Fruit fly (Drosophila melanogaster): ENCODE data around the gene CG44001.

CG44001 gene

DNA sequence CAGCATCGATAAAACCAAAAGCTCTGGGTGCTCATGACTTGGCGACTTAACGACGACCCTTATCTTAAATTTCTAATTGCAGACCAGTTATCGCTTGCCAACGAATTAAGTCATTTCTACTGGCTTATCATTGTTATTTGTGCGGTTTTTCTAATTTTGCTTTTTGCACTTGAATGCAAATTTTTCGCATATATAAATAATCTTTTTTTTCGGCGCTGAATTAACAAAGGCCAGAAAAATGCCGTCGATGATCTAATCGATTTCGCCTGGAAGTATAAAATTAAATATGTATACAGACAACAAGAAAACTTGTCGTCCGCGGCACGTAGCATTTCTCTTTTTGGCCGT lies 41.5 kb upstream of the CG44001 start:
- TF ChIP-seq D1 (tag; optimal IDR thresholded peaks at IDR 0.05) = no peak
- TF ChIP-seq EcR (GFP tag; optimal IDR thresholded peaks at IDR 0.05) = no peak
- TF ChIP-seq CG9948 (tag; optimal IDR thresholded peaks at IDR 0.05) = no peak
- TF ChIP-seq CG32121 (GFP tag; IDR thresholded peaks at IDR 0.05) = no peak
- TF ChIP-seq Ets98B (GFP tag; IDR thresholded peaks at IDR 0.05) = no peak
- no peak for TF ChIP-seq CG12605 (GFP tag; IDR thresholded peaks at IDR 0.05)
- no peak for TF ChIP-seq CG4496 (GFP tag; IDR thresholded peaks at IDR 0.05)
- TF ChIP-seq Pif1B (GFP tag; optimal IDR thresholded peaks at IDR 0.05) = no peak
- TF ChIP-seq Snoo (tag; optimal IDR thresholded peaks at IDR 0.05) = no peak

DNA sequence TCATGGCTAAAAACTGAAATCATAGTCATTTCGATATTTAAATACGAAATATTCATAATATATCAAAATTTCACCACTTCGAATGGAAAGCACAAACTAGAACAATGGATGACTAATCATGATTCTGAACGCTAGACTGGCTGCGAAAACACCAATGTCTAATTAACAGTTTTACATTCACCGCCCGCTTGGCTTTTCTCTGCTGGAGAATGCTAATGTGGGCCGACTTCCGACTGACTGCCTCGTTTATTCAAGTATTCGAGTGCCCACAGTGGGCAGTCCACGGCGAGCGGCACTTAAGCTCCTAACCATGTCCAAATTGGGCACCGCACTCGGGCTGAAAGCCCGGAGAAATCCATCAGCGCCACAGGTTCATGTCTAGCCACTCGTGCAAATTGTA lies 41.0 kb upstream of the CG44001 start:
- no peak for TF ChIP-seq D1 (tag; optimal IDR thresholded peaks at IDR 0.05)
- TF ChIP-seq CG15710 (tag; optimal IDR thresholded peaks at IDR 0.05) = no peak
- TF ChIP-seq Pif1B (GFP tag; optimal IDR thresholded peaks at IDR 0.05) = no peak
- TF ChIP-seq CG14655 (GFP tag; optimal IDR thresholded peaks at IDR 0.05) = no peak
- TF ChIP-seq CG8301 (tag; optimal IDR thresholded peaks at IDR 0.05) = no peak
- no peak for TF ChIP-seq Snoo (tag; optimal IDR thresholded peaks at IDR 0.05)
- TF ChIP-seq CG12605 (GFP tag; IDR thresholded peaks at IDR 0.05) = no peak
- no peak for TF ChIP-seq CG10348 (GFP tag; IDR thresholded peaks at IDR 0.05)

DNA sequence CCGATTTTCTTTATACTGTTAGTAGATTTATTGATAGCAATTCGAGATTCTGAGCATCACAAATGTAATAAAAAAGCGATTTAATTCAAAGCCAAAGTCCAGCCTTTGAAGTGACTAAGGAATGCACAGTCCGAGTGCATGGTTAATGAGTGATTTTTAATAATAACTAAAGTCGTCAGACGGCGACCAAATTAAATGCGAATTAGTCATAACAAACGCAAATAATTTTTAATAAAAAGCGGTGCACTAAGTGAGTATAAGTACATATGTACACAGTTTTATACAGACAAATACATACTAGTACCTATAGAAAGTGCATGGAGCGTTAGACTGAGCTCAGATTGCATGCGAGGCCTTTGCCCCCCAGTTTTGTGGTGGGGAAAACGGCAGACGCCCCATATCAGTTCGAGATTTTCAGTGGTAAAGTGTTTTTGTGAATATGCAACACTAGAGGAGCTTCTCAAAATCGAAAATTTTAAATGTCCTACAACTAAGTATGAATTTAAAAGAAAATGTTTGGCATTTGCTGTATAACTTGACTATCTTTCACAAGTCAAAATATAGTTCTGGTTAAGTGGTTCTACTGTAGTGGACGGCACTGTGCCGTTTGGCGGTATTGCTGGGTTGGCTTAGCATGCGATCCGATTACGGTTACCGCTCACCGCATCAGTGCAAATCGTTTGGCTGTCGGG lies 40.2 kb upstream of the CG44001 start:
- TF ChIP-seq CG4496 (GFP tag; IDR thresholded peaks at IDR 0.05) = peak; percentile 65; the same call in 2 of the 3 replicates
- TF ChIP-seq Ets98B (GFP tag; IDR thresholded peaks at IDR 0.05) = peak; percentile 75
- no peak for TF ChIP-seq gl (tag; optimal IDR thresholded peaks at IDR 0.05)
- no peak for TF ChIP-seq EcR (GFP tag; optimal IDR thresholded peaks at IDR 0.05)
- TF ChIP-seq rn (GFP tag; IDR thresholded peaks at IDR 0.05) = no peak
- TF ChIP-seq D1 (tag; optimal IDR thresholded peaks at IDR 0.05) = no peak
- TF ChIP-seq CG32121 (GFP tag; IDR thresholded peaks at IDR 0.05) = peak; percentile 49; the same call in 1 of the 2 replicates
- no peak for TF ChIP-seq CG34367 (tag; optimal IDR thresholded peaks at IDR 0.05)
- TF ChIP-seq CG13204 (GFP tag; optimal IDR thresholded peaks at IDR 0.05) = no peak
- TF ChIP-seq Snoo (tag; optimal IDR thresholded peaks at IDR 0.05) = no peak
- peak; percentile 34 for TF ChIP-seq Pif1A (GFP tag; optimal IDR thresholded peaks at IDR 0.05)
- peak; percentile 60; the same call in 1 of the 2 replicates for TF ChIP-seq CG12605 (GFP tag; IDR thresholded peaks at IDR 0.05)
- TF ChIP-seq Pif1B (GFP tag; optimal IDR thresholded peaks at IDR 0.05) = no peak
- no peak for TF ChIP-seq CG17806 (tag; optimal IDR thresholded peaks at IDR 0.05)
- peak; percentile 45 for TF ChIP-seq CG14655 (GFP tag; optimal IDR thresholded peaks at IDR 0.05)
- peak; percentile 57; the same call in 1 of the 3 replicates for TF ChIP-seq fd96Ca (GFP tag; IDR thresholded peaks at IDR 0.05)
- no peak for TF ChIP-seq CG8159 (tag; optimal IDR thresholded peaks at IDR 0.05)
- peak; percentile 15 for TF ChIP-seq CG15710 (tag; optimal IDR thresholded peaks at IDR 0.05)
- no peak for TF ChIP-seq CG9948 (tag; optimal IDR thresholded peaks at IDR 0.05)
- TF ChIP-seq CG8301 (tag; optimal IDR thresholded peaks at IDR 0.05) = peak; percentile 16

DNA sequence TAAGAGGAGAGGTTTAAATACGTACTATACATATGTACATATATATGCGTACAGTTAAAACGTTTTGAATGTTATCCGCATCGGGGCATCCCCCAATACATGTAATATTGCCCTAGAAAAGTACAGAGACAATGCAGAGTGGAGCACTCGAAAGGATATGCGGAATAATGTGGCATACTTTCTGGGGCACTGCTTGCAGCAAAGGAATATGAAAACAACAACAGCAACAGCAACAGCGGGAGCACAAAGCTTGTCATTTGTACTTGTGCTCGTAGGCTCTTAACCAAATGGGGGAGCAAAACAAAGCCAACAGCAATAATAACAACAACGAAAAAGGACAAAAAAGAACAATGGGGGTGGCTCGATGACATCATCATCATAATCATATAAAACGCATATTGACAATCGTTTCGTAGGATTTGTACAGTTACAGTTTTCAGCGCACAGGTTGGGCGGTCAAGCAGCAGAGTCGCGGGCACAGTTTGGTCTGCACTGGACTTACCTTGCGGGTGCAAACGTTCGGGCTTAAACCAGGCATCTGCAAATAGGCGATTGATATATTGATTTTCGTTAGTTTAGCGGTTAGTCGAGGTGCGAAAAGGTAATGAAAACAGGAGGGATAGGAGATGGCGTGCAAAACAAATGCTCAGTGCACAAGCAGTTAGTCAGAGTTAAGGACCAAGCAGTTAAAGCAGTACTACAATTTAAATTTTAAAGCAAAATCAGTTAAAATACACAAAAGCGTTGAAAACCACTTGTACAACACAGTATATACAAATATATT lies 39.2 kb upstream of the CG44001 start:
- TF ChIP-seq CG9948 (tag; optimal IDR thresholded peaks at IDR 0.05) (no peak), CG32121 (GFP tag; IDR thresholded peaks at IDR 0.05) (no peak), CG10348 (GFP tag; IDR thresholded peaks at IDR 0.05) (no peak), Pif1B (GFP tag; optimal IDR thresholded peaks at IDR 0.05) (no peak), gl (tag; optimal IDR thresholded peaks at IDR 0.05) (no peak), CG14655 (GFP tag; optimal IDR thresholded peaks at IDR 0.05) (no peak), CG34367 (tag; optimal IDR thresholded peaks at IDR 0.05) (no peak), CG13204 (GFP tag; optimal IDR thresholded peaks at IDR 0.05) (no peak), Pif1A (GFP tag; optimal IDR thresholded peaks at IDR 0.05) (no peak), D1 (tag; optimal IDR thresholded peaks at IDR 0.05) (no peak), CG8301 (tag; optimal IDR thresholded peaks at IDR 0.05) (no peak), fd96Ca (GFP tag; IDR thresholded peaks at IDR 0.05) (no peak), Snoo (tag; optimal IDR thresholded peaks at IDR 0.05) (no peak), rn (GFP tag; IDR thresholded peaks at IDR 0.05) (no peak), CG8159 (tag; optimal IDR thresholded peaks at IDR 0.05) (no peak), CG15710 (tag; optimal IDR thresholded peaks at IDR 0.05) (no peak), CG4496 (GFP tag; IDR thresholded peaks at IDR 0.05) (no peak), Ets98B (GFP tag; IDR thresholded peaks at IDR 0.05) (no peak)

DNA sequence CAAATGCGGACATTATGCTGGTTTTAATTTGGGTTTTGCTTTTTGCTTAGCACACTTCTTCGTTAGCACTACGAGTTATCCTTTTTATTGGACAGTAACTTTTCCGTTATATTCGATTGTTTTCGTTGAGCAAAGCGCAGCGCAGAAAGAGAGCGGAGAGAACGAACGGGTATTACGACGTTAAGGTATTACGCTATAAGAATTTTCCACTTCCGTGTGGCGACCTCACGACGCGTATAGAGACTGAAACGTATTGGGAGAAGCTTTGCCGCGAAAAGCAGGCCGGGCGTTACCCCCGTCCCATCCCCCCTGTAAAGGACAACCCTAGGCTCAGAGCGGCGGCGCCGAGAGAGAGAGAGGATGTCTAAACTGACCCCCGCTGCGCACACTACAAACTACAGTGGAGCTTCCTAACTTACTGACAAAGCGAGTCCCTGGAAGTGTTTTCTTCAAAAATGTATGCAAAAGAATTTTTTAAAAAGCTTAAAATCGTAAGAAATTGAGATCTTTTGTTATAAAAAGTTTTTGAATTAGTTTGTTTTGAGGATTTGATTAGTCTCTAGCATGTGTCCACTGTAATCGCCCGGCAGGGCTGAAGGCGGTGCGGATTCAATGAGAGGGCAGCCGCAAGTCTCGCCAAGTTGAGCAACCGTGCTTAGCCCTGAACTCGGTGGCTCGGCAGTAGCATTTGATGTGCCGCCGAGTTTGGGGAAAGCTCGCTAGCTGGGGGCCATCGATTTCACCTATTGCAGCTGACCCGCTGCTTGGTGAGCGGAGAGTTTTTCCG lies 38.2 kb upstream of the CG44001 start:
- TF ChIP-seq CG8301 (tag; optimal IDR thresholded peaks at IDR 0.05) = peak; percentile 81
- TF ChIP-seq CG10348 (GFP tag; IDR thresholded peaks at IDR 0.05) = peak; percentile 76
- peak; percentile 88 for TF ChIP-seq CG34367 (tag; optimal IDR thresholded peaks at IDR 0.05)
- peak; percentile 88 for TF ChIP-seq Ets98B (GFP tag; IDR thresholded peaks at IDR 0.05)
- peak; percentile 69 for TF ChIP-seq CG13204 (GFP tag; optimal IDR thresholded peaks at IDR 0.05)
- TF ChIP-seq CG14655 (GFP tag; optimal IDR thresholded peaks at IDR 0.05) = peak; percentile 83
- TF ChIP-seq rn (GFP tag; IDR thresholded peaks at IDR 0.05) = peak; percentile 61; the same call in 1 of the 2 replicates
- TF ChIP-seq Pif1B (GFP tag; optimal IDR thresholded peaks at IDR 0.05) = peak; percentile 86
- TF ChIP-seq CG8159 (tag; optimal IDR thresholded peaks at IDR 0.05) = peak; percentile 90
- TF ChIP-seq D1 (tag; optimal IDR thresholded peaks at IDR 0.05) = peak; percentile 41
- peak; percentile 70 for TF ChIP-seq Snoo (tag; optimal IDR thresholded peaks at IDR 0.05)
- TF ChIP-seq CG12605 (GFP tag; IDR thresholded peaks at IDR 0.05) = peak; percentile 91
- TF ChIP-seq CG9948 (tag; optimal IDR thresholded peaks at IDR 0.05) = peak; percentile 89
- peak; percentile 90 for TF ChIP-seq Pif1A (GFP tag; optimal IDR thresholded peaks at IDR 0.05)
- TF ChIP-seq CG32121 (GFP tag; IDR thresholded peaks at IDR 0.05) = peak; percentile 89
- peak; percentile 38 for TF ChIP-seq EcR (GFP tag; optimal IDR thresholded peaks at IDR 0.05)
- TF ChIP-seq CG17806 (tag; optimal IDR thresholded peaks at IDR 0.05) = peak; percentile 89
- peak; percentile 94 for TF ChIP-seq CG4496 (GFP tag; IDR thresholded peaks at IDR 0.05)
- TF ChIP-seq CG15710 (tag; optimal IDR thresholded peaks at IDR 0.05) = peak; percentile 90
- TF ChIP-seq fd96Ca (GFP tag; IDR thresholded peaks at IDR 0.05) = peak; percentile 90
- peak; percentile 73 for TF ChIP-seq gl (tag; optimal IDR thresholded peaks at IDR 0.05)
